Worm (Caenorhabditis elegans): Measurements from ENCODE around the gene C53A5.16.

ce11 chrV:14542138-14542537 is 19.7 kb upstream of the C53A5.16 start:
- TF ChIP-seq ces-1 (GFP tag; optimal IDR thresholded peaks at IDR 0.05) (no peak), unc-62 (GFP tag; optimal IDR thresholded peaks at IDR 0.05) (no peak), nhr-12 (tag; optimal IDR thresholded peaks at IDR 0.05) (no peak), nhr-237 (tag; optimal IDR thresholded peaks at IDR 0.05) (no peak), nhr-20 (tag; optimal IDR thresholded peaks at IDR 0.05) (no peak)

Measured in whole organism, L1 larva.